Worm (Caenorhabditis elegans) whole organism, L1 larva: Measurements from ENCODE around the gene vha-11.

Experiments used
- fkh-10 ChIP-seq: sonication (generic microtip); optimal IDR thresholded peaks from 2 replicates; lab custom pipeline; 2017; ENCODE audit warnings: missing biosample characterization, missing genetic modification reagents, missing genetic modification characterization
- lsy-2 ChIP-seq, 2 experiments: fragments of 150-350 bp; optimal IDR thresholded peaks; 2 replicates each; lab custom pipeline; 2014; ENCODE audit warnings: missing biosample characterization in 2 of 2, missing genetic modification characterization in 2 of 2
- unc-62 ChIP-seq: fragments of 150-350 bp; optimal IDR thresholded peaks from 2 replicates; lab custom pipeline; 2014; ENCODE audit warnings: missing biosample characterization, missing genetic modification reagents, missing genetic modification characterization

DNA sequence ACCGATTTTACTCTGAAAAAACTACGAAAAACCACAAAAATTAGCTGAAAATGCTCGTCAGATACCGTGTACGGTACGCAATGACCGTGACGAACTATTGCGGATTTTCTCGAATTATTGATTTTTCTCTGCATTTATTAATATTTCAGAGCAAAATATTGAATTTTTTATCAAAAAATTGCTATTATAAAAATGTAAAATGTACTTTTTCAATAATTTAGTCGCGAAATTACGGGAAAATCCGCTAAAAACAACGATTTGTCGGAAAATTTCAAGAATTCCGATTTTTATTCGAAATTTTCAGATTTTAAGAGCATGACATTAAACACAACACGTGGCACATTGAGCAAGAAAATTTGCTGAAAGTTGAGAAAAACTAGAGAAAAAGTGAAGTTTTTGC, 1.9 kb upstream of the vha-11 start, which contains the start of gene Y38F2AL.12:
- TF ChIP-seq fkh-10 (GFP tag; lab: Kevin White, UChicago) (no peak), lsy-2 (tag; optimal IDR thresholded peaks at IDR 0.05; lab: Kevin White, UChicago) (no peak), unc-62 (GFP tag; lab: Kevin White, UChicago) (no peak)
